Worm (Caenorhabditis elegans): Measurements from ENCODE around the gene Y11D7A.9.

- TF ChIP-seq F22D6.2 (tag; optimal IDR thresholded peaks at IDR 0.05) (no peak), F57A8.1 (GFP tag; optimal IDR thresholded peaks at IDR 0.05) (no peak), cebp-1 (GFP tag; IDR thresholded peaks at IDR 0.05) (no peak), cebp-1 (tag; optimal IDR thresholded peaks at IDR 0.05) (no peak), snpc-4 (GFP tag; optimal IDR thresholded peaks at IDR 0.05) (no peak), snpc-4 (tag; optimal IDR thresholded peaks at IDR 0.05) (no peak), hsf-1 (GFP tag; IDR thresholded peaks at IDR 0.05) (no peak), repo-1 (tag; optimal IDR thresholded peaks at IDR 0.05) (no peak), snpc-3.4 (tag; optimal IDR thresholded peaks at IDR 0.05) (no peak), T07F8.4 (tag; optimal IDR thresholded peaks at IDR 0.05) (no peak), C06A6.2 (GFP tag; conservative IDR thresholded peaks at IDR 0.05) (no peak)
Observed at ce11 chrIV:9274008-9274529, 18.2 kb upstream of the Y11D7A.9 start, which contains the start of gene nmy-3.

Data from whole organism, young adult.